Fruit fly (Drosophila melanogaster) whole organism, prepupa: ENCODE measurements around the gene futsch.
A peak's percentile ranks its signal among the peaks of the same experiment; 100 is the strongest.

Source experiments
- CG10669 ChIP-seq: fragments of 200-800 bp; sonication (Bioruptor generic); optimal IDR thresholded peaks from 3 replicates; lab custom pipeline; 2018; ENCODE audit warnings: missing biosample characterization, mild to moderate bottlenecking, missing genetic modification characterization, moderate library complexity
- CG11762 ChIP-seq: fragments of 200-800 bp; sonication (Bioruptor generic); optimal IDR thresholded peaks from 3 replicates; lab custom pipeline; 2016; ENCODE audit warnings: missing biosample characterization, missing genetic modification characterization; ENCODE audit not compliant: insufficient read depth
- CG15336 ChIP-seq: fragments of 200-800 bp; sonication (Bioruptor generic); IDR thresholded peaks from 2 replicates; pipeline ENCODE4 v1.3.6; 2022; ENCODE audit warnings: missing biosample characterization, missing genetic modification characterization
- CG1621 ChIP-seq: fragments of 200-800 bp; sonication (Bioruptor generic); optimal IDR thresholded peaks from 3 replicates; lab custom pipeline; 2018; ENCODE audit warnings: missing biosample characterization, mild to moderate bottlenecking, missing genetic modification characterization
- CG16779 ChIP-seq: fragments of 200-800 bp; sonication (Bioruptor generic); optimal IDR thresholded peaks from 3 replicates; lab custom pipeline; 2017; ENCODE audit warnings: missing biosample characterization, mild to moderate bottlenecking, missing genetic modification characterization
- CG3032 ChIP-seq: fragments of 200-800 bp; optimal IDR thresholded peaks from 2 replicates; lab custom pipeline; 2019; ENCODE audit warnings: missing biosample characterization, mild to moderate bottlenecking, missing genetic modification characterization, moderate library complexity
- CG31627 ChIP-seq: fragments of 200-800 bp; sonication (Bioruptor generic); optimal IDR thresholded peaks from 3 replicates; lab custom pipeline; 2016; ENCODE audit warnings: missing biosample characterization, missing genetic modification characterization
- CG32006 ChIP-seq: fragments of 200-800 bp; sonication (Bioruptor generic); optimal IDR thresholded peaks from 3 replicates; lab custom pipeline; 2017; ENCODE audit warnings: missing biosample characterization, mild to moderate bottlenecking, missing genetic modification characterization
- CG34406 ChIP-seq: fragments of 200-800 bp; sonication (Bioruptor generic); optimal IDR thresholded peaks from 3 replicates; lab custom pipeline; 2016; ENCODE audit warnings: missing biosample characterization, missing genetic modification characterization
- CG4318 ChIP-seq: fragments of 200-800 bp; sonication (Bioruptor generic); optimal IDR thresholded peaks from 3 replicates; lab custom pipeline; 2017; ENCODE audit warnings: missing biosample characterization, mild to moderate bottlenecking, missing genetic modification characterization
- CG6163 ChIP-seq: fragments of 200-800 bp; sonication (Bioruptor generic); IDR thresholded peaks from 3 replicates; pipeline ENCODE4 v1.3.6; 2022; ENCODE audit warnings: missing biosample characterization, missing genetic modification characterization
- CG6792 ChIP-seq: fragments of 200-800 bp; sonication (Bioruptor generic); optimal IDR thresholded peaks from 3 replicates; lab custom pipeline; 2016; ENCODE audit warnings: missing biosample characterization, missing genetic modification characterization
- CG6808 ChIP-seq: fragments of 200-800 bp; sonication (Bioruptor generic); optimal IDR thresholded peaks from 3 replicates; lab custom pipeline; 2017; ENCODE audit warnings: missing biosample characterization, missing genetic modification characterization, mild to moderate bottlenecking, moderate library complexity, missing genetic modification reagents
- CG6854 ChIP-seq: fragments of 200-800 bp; sonication (Bioruptor generic); optimal IDR thresholded peaks from 2 replicates; lab custom pipeline; 2017; ENCODE audit warnings: missing biosample characterization, mild to moderate bottlenecking, missing genetic modification characterization
- CG7368 ChIP-seq: fragments of 200-800 bp; sonication (Bioruptor generic); optimal IDR thresholded peaks from 3 replicates; lab custom pipeline; 2016; ENCODE audit warnings: missing biosample characterization, missing genetic modification characterization
- CG8119 ChIP-seq: fragments of 200-800 bp; sonication (Bioruptor generic); IDR thresholded peaks from 3 replicates; pipeline ENCODE4 v1.3.6; 2022; ENCODE audit warnings: missing biosample characterization, missing genetic modification characterization
- CG8319 ChIP-seq: fragments of 200-800 bp; sonication (Bioruptor generic); optimal IDR thresholded peaks from 3 replicates; lab custom pipeline; 2016; ENCODE audit warnings: missing biosample characterization, missing genetic modification characterization
- CG8632 ChIP-seq: fragments of 200-800 bp; sonication (Bioruptor generic); optimal IDR thresholded peaks from 3 replicates; lab custom pipeline; 2016; ENCODE audit warnings: missing biosample characterization, missing genetic modification characterization
- CG9139 ChIP-seq: fragments of 200-800 bp; sonication (Bioruptor generic); optimal IDR thresholded peaks from 3 replicates; lab custom pipeline; 2017; ENCODE audit warnings: missing biosample characterization, mild to moderate bottlenecking, missing genetic modification characterization
- Eip75B ChIP-seq: fragments of 200-800 bp; sonication (Bioruptor generic); optimal IDR thresholded peaks from 3 replicates; lab custom pipeline; 2016; ENCODE audit warnings: missing biosample characterization, missing genetic modification characterization
- Eip78C ChIP-seq: fragments of 200-800 bp; sonication (Bioruptor generic); peaks from one replicate; lab custom pipeline; 2016; ENCODE audit warnings: missing biosample characterization, missing genetic modification characterization
- Ets21C ChIP-seq: fragments of 200-800 bp; sonication (Bioruptor generic); optimal IDR thresholded peaks from 3 replicates; lab custom pipeline; 2016; ENCODE audit warnings: missing biosample characterization, missing genetic modification characterization
- Ets96B ChIP-seq: fragments of 200-800 bp; optimal IDR thresholded peaks from 2 replicates; lab custom pipeline; 2019; ENCODE audit warnings: missing biosample characterization, mild to moderate bottlenecking, missing genetic modification characterization, moderate library complexity
- Hr38 ChIP-seq: sonication (Bioruptor generic); optimal IDR thresholded peaks from 2 replicates; lab custom pipeline; 2016; ENCODE audit warnings: missing biosample characterization, missing genetic modification characterization
- Hr4 ChIP-seq: fragments of 200-800 bp; sonication (Bioruptor generic); optimal IDR thresholded peaks from 3 replicates; lab custom pipeline; 2016; ENCODE audit warnings: missing biosample characterization, missing genetic modification characterization
- Lpt ChIP-seq: fragments of 200-800 bp; sonication (Bioruptor generic); optimal IDR thresholded peaks from 3 replicates; lab custom pipeline; 2016; ENCODE audit warnings: missing biosample characterization, missing genetic modification characterization
- Smox ChIP-seq: fragments of 200-800 bp; sonication (Bioruptor generic); optimal IDR thresholded peaks from 3 replicates; lab custom pipeline; 2016; ENCODE audit warnings: missing biosample characterization, missing genetic modification characterization
- Sox102F ChIP-seq: fragments of 200-800 bp; sonication (Bioruptor generic); optimal IDR thresholded peaks from 2 replicates; lab custom pipeline; 2016; ENCODE audit warnings: missing biosample characterization, mild to moderate bottlenecking, missing genetic modification characterization
- Sox14 ChIP-seq: fragments of 200-800 bp; sonication (Bioruptor generic); optimal IDR thresholded peaks from 3 replicates; lab custom pipeline; 2016; ENCODE audit warnings: missing biosample characterization, missing genetic modification characterization
- Sox15 ChIP-seq: fragments of 200-800 bp; sonication (Bioruptor generic); optimal IDR thresholded peaks from 3 replicates; lab custom pipeline; 2016; ENCODE audit warnings: missing biosample characterization, missing genetic modification characterization
- achi ChIP-seq: fragments of 200-800 bp; sonication (Bioruptor generic); optimal IDR thresholded peaks from 3 replicates; lab custom pipeline; 2016; ENCODE audit warnings: missing biosample characterization, missing genetic modification characterization
- acj6 ChIP-seq: fragments of 200-800 bp; sonication (Bioruptor generic); optimal IDR thresholded peaks from 3 replicates; lab custom pipeline; 2016; ENCODE audit warnings: missing biosample characterization, missing genetic modification characterization
- cyc ChIP-seq: fragments of 200-800 bp; sonication (Bioruptor generic); optimal IDR thresholded peaks from 3 replicates; lab custom pipeline; 2016; ENCODE audit warnings: missing biosample characterization, missing genetic modification characterization
- dac ChIP-seq: fragments of 200-800 bp; sonication (Bioruptor generic); optimal IDR thresholded peaks from 2 replicates; lab custom pipeline; 2017; ENCODE audit warnings: missing biosample characterization, mild to moderate bottlenecking, missing genetic modification characterization
- eg ChIP-seq: fragments of 200-800 bp; sonication (Bioruptor generic); IDR thresholded peaks from 3 replicates; pipeline ENCODE4 v1.3.6; 2022; ENCODE audit warnings: missing biosample characterization, missing genetic modification characterization
- esn ChIP-seq: fragments of 200-800 bp; sonication (Bioruptor generic); optimal IDR thresholded peaks from 2 replicates; lab custom pipeline; 2016; ENCODE audit warnings: missing biosample characterization, mild to moderate bottlenecking, missing genetic modification characterization, moderate library complexity
- fd59A ChIP-seq: fragments of 200-800 bp; sonication (Bioruptor generic); optimal IDR thresholded peaks from 2 replicates; lab custom pipeline; 2017; ENCODE audit warnings: missing biosample characterization, mild to moderate bottlenecking, missing genetic modification characterization, missing genetic modification reagents
- fd85E ChIP-seq: fragments of 200-800 bp; sonication (Bioruptor generic); optimal IDR thresholded peaks from 3 replicates; lab custom pipeline; 2016; ENCODE audit warnings: missing biosample characterization, missing genetic modification characterization
- fkh ChIP-seq: fragments of 200-800 bp; sonication (Bioruptor generic); optimal IDR thresholded peaks from 3 replicates; lab custom pipeline; 2017; ENCODE audit warnings: missing biosample characterization, mild to moderate bottlenecking, missing genetic modification characterization, moderate library complexity
- lz ChIP-seq: fragments of 200-800 bp; sonication (Bioruptor generic); optimal IDR thresholded peaks from 3 replicates; lab custom pipeline; 2016; ENCODE audit warnings: missing biosample characterization, missing genetic modification characterization
- net ChIP-seq: fragments of 200-800 bp; sonication (Bioruptor generic); optimal IDR thresholded peaks from 3 replicates; lab custom pipeline; 2016; ENCODE audit warnings: missing biosample characterization, missing genetic modification characterization
- pdm3 ChIP-seq: fragments of 200-800 bp; sonication (Bioruptor generic); optimal IDR thresholded peaks from 3 replicates; lab custom pipeline; 2016; ENCODE audit warnings: missing biosample characterization, missing genetic modification characterization
- salr ChIP-seq, 2 experiments: fragments of 200-800 bp; sonication (Bioruptor generic); optimal IDR thresholded peaks; 3 replicates each; lab custom pipeline; 2016 to 2018; ENCODE audit warnings: missing biosample characterization in 2 of 2, missing genetic modification characterization in 2 of 2, mild to moderate bottlenecking in 1 of 2
- ss ChIP-seq, 2 experiments: fragments of 200-800 bp; sonication (Bioruptor generic); optimal IDR thresholded peaks; 2 replicates in 1 of 2; 3 replicates in 1 of 2; lab custom pipeline; 2017 to 2018; ENCODE audit warnings: mild to moderate bottlenecking in 2 of 2, missing biosample characterization in 2 of 2, missing genetic modification characterization in 2 of 2, moderate library complexity in 1 of 2
- svp ChIP-seq: fragments of 200-800 bp; sonication (Bioruptor generic); peaks from one replicate; lab custom pipeline; 2016; ENCODE audit warnings: missing biosample characterization, missing genetic modification characterization
- topi ChIP-seq: fragments of 200-800 bp; sonication (Bioruptor generic); optimal IDR thresholded peaks from 3 replicates; lab custom pipeline; 2016; ENCODE audit warnings: missing biosample characterization, missing genetic modification characterization
- vri ChIP-seq: fragments of 200-800 bp; sonication (Bioruptor generic); optimal IDR thresholded peaks from 3 replicates; lab custom pipeline; 2016; ENCODE audit warnings: missing biosample characterization, mild to moderate bottlenecking, missing genetic modification characterization

The futsch gene

dm6 chrX:1480426-1480825 lies 71.6 kb downstream of the futsch start:
- peak; percentile 57 for TF ChIP-seq svp (GFP tag; lab: Kevin White, UChicago)
- TF ChIP-seq cyc (GFP tag; lab: Kevin White, UChicago): no peak
- no peak for TF ChIP-seq vri (GFP tag; lab: Kevin White, UChicago)
- no peak for TF ChIP-seq CG6854 (GFP tag; lab: Kevin White, UChicago)
- TF ChIP-seq CG8632 (GFP tag; lab: Kevin White, UChicago): no peak
- no peak for TF ChIP-seq Hr4
- no peak for TF ChIP-seq Sox102F (GFP tag; lab: Kevin White, UChicago)
- no peak for TF ChIP-seq CG16779
- TF ChIP-seq, all 60 proteins: peak for 1

dm6 chrX:1482840-1483518 lies 74.1 kb downstream of the futsch start, which contains the start of the genes sta and inc:
Gene sta (minus strand): TSS chrX:1483413.
Gene inc (plus strand): TSS chrX:1483479.
- TF ChIP-seq Sox15 (GFP tag; lab: Kevin White, UChicago) (no peak), Lpt (no peak), salr (GFP tag; optimal IDR thresholded peaks at IDR 0.05; lab: Kevin White, UChicago) (peak in 1 of 2 experiments; percentile 37), CG6854 (GFP tag; lab: Kevin White, UChicago) (peak; percentile 91), CG1621 (tag; lab: Kevin White, UChicago) (peak; percentile 86), esn (GFP tag; lab: Kevin White, UChicago) (peak; percentile 66), CG6808 (GFP tag; lab: Kevin White, UChicago) (peak; percentile 42), Ets96B (tag; lab: Kevin White, UChicago) (peak; percentile 20), fd59A (GFP tag; lab: Kevin White, UChicago) (peak; percentile 11), CG15336 (GFP tag; lab: Robert Waterston, UW) (peak; percentile 14; the same call in 1 of the 2 replicates), CG10669 (GFP tag; lab: Kevin White, UChicago) (peak; percentile 41), cyc (GFP tag; lab: Kevin White, UChicago) (peak; percentile 58), acj6 (GFP tag; lab: Kevin White, UChicago) (peak; percentile 12), CG8119 (GFP tag; lab: Robert Waterston, UW) (peak; percentile 31; the same call in 1 of the 3 replicates), achi (peak; percentile 80), Sox102F (GFP tag; lab: Kevin White, UChicago) (peak; percentile 44), CG34406 (GFP tag; lab: Kevin White, UChicago) (peak; percentile 40), net (GFP tag; lab: Kevin White, UChicago) (peak; percentile 46), Smox (GFP tag; lab: Kevin White, UChicago) (peak; percentile 31), CG8632 (GFP tag; lab: Kevin White, UChicago) (peak; percentile 28), CG32006 (GFP tag; lab: Kevin White, UChicago) (no peak), pdm3 (GFP tag; lab: Kevin White, UChicago) (peak; percentile 34), CG8319 (GFP tag; lab: Kevin White, UChicago) (peak; percentile 10), CG3032 (tag; lab: Kevin White, UChicago) (peak; percentile 50), CG11762 (GFP tag; lab: Kevin White, UChicago) (peak; percentile 3), CG6163 (GFP tag; lab: Robert Waterston, UW) (peak; percentile 76), CG31627 (peak; percentile 25), Ets21C (GFP tag; lab: Kevin White, UChicago) (peak; percentile 12), Hr38 (GFP tag; lab: Kevin White, UChicago) (no peak), Eip75B (GFP tag; lab: Kevin White, UChicago) (peak; percentile 51), eg (GFP tag; lab: Robert Waterston, UW) (peak; percentile 57; the same call in 2 of the 3 replicates), fkh (peak; percentile 35), ss (GFP tag; optimal IDR thresholded peaks at IDR 0.05; lab: Kevin White, UChicago) (peak; percentile 70 to 76), vri (GFP tag; lab: Kevin White, UChicago) (peak; percentile 64), fd85E (GFP tag; lab: Kevin White, UChicago) (peak; percentile 34), Eip78C (GFP tag; lab: Kevin White, UChicago) (peak; percentile 90), CG6792 (GFP tag; lab: Kevin White, UChicago) (peak; percentile 54), svp (GFP tag; lab: Kevin White, UChicago) (peak; percentile 65), topi (GFP tag; lab: Kevin White, UChicago) (peak; percentile 70), Sox14 (GFP tag; lab: Kevin White, UChicago) (peak; percentile 56), CG9139 (GFP tag; lab: Kevin White, UChicago) (peak; percentile 61), CG4318 (GFP tag; lab: Kevin White, UChicago) (no peak), lz (GFP tag; lab: Kevin White, UChicago) (peak; percentile 43), CG16779 (peak; percentile 28), CG7368 (GFP tag; lab: Kevin White, UChicago) (peak; percentile 63), dac (peak; percentile 51)
